Worm (Caenorhabditis elegans) whole organism, L1 larva: ENCODE data around the gene sco-1.

Experiments
- egl-13 ChIP-seq: sonication (generic microtip); optimal IDR thresholded peaks from 2 replicates; lab custom pipeline; 2016; ENCODE audit warnings: missing genotype, missing genetic modification reagents, missing genetic modification characterization, missing compliant biosample characterization
- fkh-8 ChIP-seq: sonication (generic microtip); optimal IDR thresholded peaks from 2 replicates; lab custom pipeline; 2016; ENCODE audit warnings: mild to moderate bottlenecking, missing genetic modification characterization, missing compliant biosample characterization
- nhr-77 ChIP-seq: fragments of 150-350 bp; optimal IDR thresholded peaks from 2 replicates; lab custom pipeline; 2014; ENCODE audit warnings: missing biosample characterization, missing genetic modification characterization
- sup-37 ChIP-seq: fragments of 200-800 bp; sonication (Bioruptor generic); optimal IDR thresholded peaks from 2 replicates; lab custom pipeline; 2018; ENCODE audit warnings: mild to moderate bottlenecking, missing genetic modification characterization, missing compliant biosample characterization
- tbx-2 ChIP-seq: sonication (generic microtip); optimal IDR thresholded peaks from 2 replicates; lab custom pipeline; 2016; ENCODE audit warnings: missing genetic modification characterization, missing compliant biosample characterization
- zag-1 ChIP-seq: fragments of 150-350 bp; optimal IDR thresholded peaks from 2 replicates; lab custom pipeline; 2014; ENCODE audit warnings: missing biosample characterization, missing genetic modification characterization

ce11 chrII:4286921-4287320 lies 12.5 kb upstream of the sco-1 start:
- TF ChIP-seq zag-1 (tag; lab: Kevin White, UChicago), result no peak
- TF ChIP-seq egl-13, result no peak
- TF ChIP-seq tbx-2, result no peak
- no peak for TF ChIP-seq nhr-77 (tag; lab: Kevin White, UChicago)
- TF ChIP-seq sup-37 (GFP tag; lab: Kevin White, UChicago), result no peak
- TF ChIP-seq fkh-8 (tag; lab: Kevin White, UChicago), result no peak
